Worm (Caenorhabditis elegans): Measurements from ENCODE around the gene spe-36.

spe-36 gene

ce11 chrIV:11548671-11549070 is 43.4 kb downstream of the spe-36 start, which contains the start of gene M04B2.7:
Gene M04B2.7, minus strand, starts transcription at chrIV:11548771.
- TF ChIP-seq elt-3 (tag; optimal IDR thresholded peaks at IDR 0.05): no peak
- no peak for TF ChIP-seq lin-13 (GFP tag; optimal IDR thresholded peaks at IDR 0.05)
- TF ChIP-seq ama-1 (optimal IDR thresholded peaks at IDR 0.05): no peak
- TF ChIP-seq nhr-11 (tag; optimal IDR thresholded peaks at IDR 0.05): no peak
- no peak for TF ChIP-seq Y55F3AM.14 (GFP tag; optimal IDR thresholded peaks at IDR 0.05)
- TF ChIP-seq ZK546.5 (tag; optimal IDR thresholded peaks at IDR 0.05): no peak
- TF ChIP-seq snpc-4 (tag; optimal IDR thresholded peaks at IDR 0.05): no peak
- no peak for TF ChIP-seq crh-2 (tag; optimal IDR thresholded peaks at IDR 0.05)
- no peak for TF ChIP-seq F13H6.1 (tag; optimal IDR thresholded peaks at IDR 0.05)
- TF ChIP-seq ceh-16 (tag; optimal IDR thresholded peaks at IDR 0.05): no peak
- no peak for TF ChIP-seq nhr-25 (tag; optimal IDR thresholded peaks at IDR 0.05)
- no peak for TF ChIP-seq ztf-1 (GFP tag; conservative IDR thresholded peaks at IDR 0.05)
- TF ChIP-seq alr-1 (tag; optimal IDR thresholded peaks at IDR 0.05): no peak
- TF ChIP-seq aly-2 (tag; optimal IDR thresholded peaks at IDR 0.05): no peak
- no peak for TF ChIP-seq dmd-4 (tag; optimal IDR thresholded peaks at IDR 0.05)
- TF ChIP-seq mbf-1 (tag; optimal IDR thresholded peaks at IDR 0.05): no peak
- TF ChIP-seq nhr-129 (tag; optimal IDR thresholded peaks at IDR 0.05): no peak
- TF ChIP-seq ztf-4 (tag; optimal IDR thresholded peaks at IDR 0.05): no peak
